Fruit fly (Drosophila melanogaster) whole organism, pupa: ENCODE results near the gene Adhr.

ENCODE experiments used
- CG12605 ChIP-seq: fragments of 200-800 bp; sonication (Bioruptor generic); IDR thresholded peaks from 2 replicates; pipeline ENCODE4 v1.3.6; 2022; ENCODE audit warnings: missing biosample characterization, missing genetic modification characterization
- CG32121 ChIP-seq: fragments of 200-800 bp; sonication (Bioruptor generic); IDR thresholded peaks from 2 replicates; pipeline ENCODE4 v1.3.6; 2022; ENCODE audit warnings: missing biosample characterization, missing genetic modification characterization
- CG34367 ChIP-seq: fragments of 200-800 bp; sonication (Bioruptor generic); optimal IDR thresholded peaks from 2 replicates; lab custom pipeline; 2018; ENCODE audit warnings: missing biosample characterization, mild to moderate bottlenecking, missing genetic modification characterization
- CG4496 ChIP-seq: fragments of 200-800 bp; sonication (Bioruptor generic); IDR thresholded peaks from 3 replicates; pipeline ENCODE4 v1.3.6; 2022; ENCODE audit warnings: missing biosample characterization, missing genetic modification characterization
- CG8159 ChIP-seq: fragments of 200-800 bp; sonication (Bioruptor generic); optimal IDR thresholded peaks from 3 replicates; lab custom pipeline; 2018; ENCODE audit warnings: missing biosample characterization, mild to moderate bottlenecking, missing genetic modification characterization, moderate library complexity
- Pif1B ChIP-seq: fragments of 200-800 bp; sonication (Bioruptor generic); optimal IDR thresholded peaks from 3 replicates; lab custom pipeline; 2016; ENCODE audit warnings: missing biosample characterization, missing genetic modification characterization
- fd96Ca ChIP-seq: fragments of 200-800 bp; sonication (Bioruptor generic); IDR thresholded peaks from 3 replicates; pipeline ENCODE4 v1.3.6; 2022; ENCODE audit warnings: missing biosample characterization, missing genetic modification characterization
- gl ChIP-seq: fragments of 200-800 bp; sonication (Bioruptor generic); optimal IDR thresholded peaks from 2 replicates; lab custom pipeline; 2018; ENCODE audit warnings: missing biosample characterization, mild to moderate bottlenecking, missing genetic modification characterization

dm6 chr2L:14612998-14613955 lies 2.1 kb upstream of the Adhr start:
- TF ChIP-seq fd96Ca (GFP tag; lab: Robert Waterston, UW) (no peak; the same call in 2 of the 3 replicates), CG34367 (tag; lab: Kevin White, UChicago) (no peak), CG12605 (0 out of 2 replicates have a peak, but pooled peaks have one; percentile 13), CG4496 (GFP tag; lab: Robert Waterston, UW) (peak; percentile 52; the same call in 1 of the 3 replicates), CG32121 (peak; percentile 17; the same call in 1 of the 2 replicates), Pif1B (no peak), CG8159 (peak; percentile 55), gl (tag; lab: Kevin White, UChicago) (no peak)
